Fruit fly (Drosophila melanogaster) whole organism, prepupa: ENCODE results near the gene aru.

Experiments
- CG10669 ChIP-seq: fragments of 200-800 bp; sonication (Bioruptor generic); optimal IDR thresholded peaks from 3 replicates; lab custom pipeline; 2018; ENCODE audit warnings: missing biosample characterization, mild to moderate bottlenecking, missing genetic modification characterization, moderate library complexity
- CG11294 ChIP-seq: fragments of 200-800 bp; sonication (Bioruptor generic); IDR thresholded peaks from 2 replicates; pipeline ENCODE4 v1.3.6; 2022; ENCODE audit warnings: missing biosample characterization, missing genetic modification characterization
- CG11902 ChIP-seq: fragments of 200-800 bp; sonication (Bioruptor generic); optimal IDR thresholded peaks from 3 replicates; lab custom pipeline; 2016; ENCODE audit warnings: missing biosample characterization, missing genetic modification characterization
- CG31627 ChIP-seq: fragments of 200-800 bp; sonication (Bioruptor generic); optimal IDR thresholded peaks from 3 replicates; lab custom pipeline; 2016; ENCODE audit warnings: missing biosample characterization, missing genetic modification characterization
- CG34406 ChIP-seq: fragments of 200-800 bp; sonication (Bioruptor generic); optimal IDR thresholded peaks from 3 replicates; lab custom pipeline; 2016; ENCODE audit warnings: missing biosample characterization, missing genetic modification characterization
- CG6163 ChIP-seq: fragments of 200-800 bp; sonication (Bioruptor generic); IDR thresholded peaks from 3 replicates; pipeline ENCODE4 v1.3.6; 2022; ENCODE audit warnings: missing biosample characterization, missing genetic modification characterization
- CG6854 ChIP-seq: fragments of 200-800 bp; sonication (Bioruptor generic); optimal IDR thresholded peaks from 2 replicates; lab custom pipeline; 2017; ENCODE audit warnings: missing biosample characterization, mild to moderate bottlenecking, missing genetic modification characterization
- CG8319 ChIP-seq: fragments of 200-800 bp; sonication (Bioruptor generic); optimal IDR thresholded peaks from 3 replicates; lab custom pipeline; 2016; ENCODE audit warnings: missing biosample characterization, missing genetic modification characterization
- CG8632 ChIP-seq: fragments of 200-800 bp; sonication (Bioruptor generic); optimal IDR thresholded peaks from 3 replicates; lab custom pipeline; 2016; ENCODE audit warnings: missing biosample characterization, missing genetic modification characterization
- Eip78C ChIP-seq: fragments of 200-800 bp; sonication (Bioruptor generic); peaks from one replicate; lab custom pipeline; 2016; ENCODE audit warnings: missing biosample characterization, missing genetic modification characterization
- Ets21C ChIP-seq: fragments of 200-800 bp; sonication (Bioruptor generic); optimal IDR thresholded peaks from 3 replicates; lab custom pipeline; 2016; ENCODE audit warnings: missing biosample characterization, missing genetic modification characterization
- Gug ChIP-seq: fragments of 200-800 bp; sonication (Bioruptor generic); IDR thresholded peaks from 2 replicates; pipeline ENCODE4 v1.3.6; 2022; ENCODE audit warnings: missing biosample characterization, missing genetic modification characterization
- Hr38 ChIP-seq: sonication (Bioruptor generic); optimal IDR thresholded peaks from 2 replicates; lab custom pipeline; 2016; ENCODE audit warnings: missing biosample characterization, missing genetic modification characterization
- Hr39 ChIP-seq: fragments of 200-800 bp; sonication (Bioruptor generic); optimal IDR thresholded peaks from 2 replicates; lab custom pipeline; 2016; ENCODE audit warnings: missing biosample characterization, missing genetic modification characterization
- Hr4 ChIP-seq: fragments of 200-800 bp; sonication (Bioruptor generic); optimal IDR thresholded peaks from 3 replicates; lab custom pipeline; 2016; ENCODE audit warnings: missing biosample characterization, missing genetic modification characterization
- Met ChIP-seq: fragments of 200-800 bp; sonication (Bioruptor generic); optimal IDR thresholded peaks from 3 replicates; lab custom pipeline; 2016; ENCODE audit warnings: missing biosample characterization, missing genetic modification characterization
- OdsH ChIP-seq: fragments of 200-800 bp; sonication (Bioruptor generic); optimal IDR thresholded peaks from 3 replicates; lab custom pipeline; 2016; ENCODE audit warnings: missing biosample characterization, missing genetic modification characterization
- Smox ChIP-seq: fragments of 200-800 bp; sonication (Bioruptor generic); optimal IDR thresholded peaks from 3 replicates; lab custom pipeline; 2016; ENCODE audit warnings: missing biosample characterization, missing genetic modification characterization
- Sox102F ChIP-seq: fragments of 200-800 bp; sonication (Bioruptor generic); optimal IDR thresholded peaks from 2 replicates; lab custom pipeline; 2016; ENCODE audit warnings: missing biosample characterization, mild to moderate bottlenecking, missing genetic modification characterization
- achi ChIP-seq: fragments of 200-800 bp; sonication (Bioruptor generic); optimal IDR thresholded peaks from 3 replicates; lab custom pipeline; 2016; ENCODE audit warnings: missing biosample characterization, missing genetic modification characterization
- acj6 ChIP-seq: fragments of 200-800 bp; sonication (Bioruptor generic); optimal IDR thresholded peaks from 3 replicates; lab custom pipeline; 2016; ENCODE audit warnings: missing biosample characterization, missing genetic modification characterization
- cyc ChIP-seq: fragments of 200-800 bp; sonication (Bioruptor generic); optimal IDR thresholded peaks from 3 replicates; lab custom pipeline; 2016; ENCODE audit warnings: missing biosample characterization, missing genetic modification characterization
- eg ChIP-seq: fragments of 200-800 bp; sonication (Bioruptor generic); IDR thresholded peaks from 3 replicates; pipeline ENCODE4 v1.3.6; 2022; ENCODE audit warnings: missing biosample characterization, missing genetic modification characterization
- esn ChIP-seq: fragments of 200-800 bp; sonication (Bioruptor generic); optimal IDR thresholded peaks from 2 replicates; lab custom pipeline; 2016; ENCODE audit warnings: missing biosample characterization, mild to moderate bottlenecking, missing genetic modification characterization, moderate library complexity
- fd59A ChIP-seq: fragments of 200-800 bp; sonication (Bioruptor generic); optimal IDR thresholded peaks from 2 replicates; lab custom pipeline; 2017; ENCODE audit warnings: missing biosample characterization, mild to moderate bottlenecking, missing genetic modification characterization, missing genetic modification reagents
- fd85E ChIP-seq: fragments of 200-800 bp; sonication (Bioruptor generic); optimal IDR thresholded peaks from 3 replicates; lab custom pipeline; 2016; ENCODE audit warnings: missing biosample characterization, missing genetic modification characterization
- lz ChIP-seq: fragments of 200-800 bp; sonication (Bioruptor generic); optimal IDR thresholded peaks from 3 replicates; lab custom pipeline; 2016; ENCODE audit warnings: missing biosample characterization, missing genetic modification characterization
- pdm3 ChIP-seq: fragments of 200-800 bp; sonication (Bioruptor generic); optimal IDR thresholded peaks from 3 replicates; lab custom pipeline; 2016; ENCODE audit warnings: missing biosample characterization, missing genetic modification characterization
- salr ChIP-seq, 2 experiments: fragments of 200-800 bp; sonication (Bioruptor generic); optimal IDR thresholded peaks; 3 replicates each; lab custom pipeline; 2016 to 2018; ENCODE audit warnings: missing biosample characterization in 2 of 2, missing genetic modification characterization in 2 of 2, mild to moderate bottlenecking in 1 of 2
- svp ChIP-seq: fragments of 200-800 bp; sonication (Bioruptor generic); peaks from one replicate; lab custom pipeline; 2016; ENCODE audit warnings: missing biosample characterization, missing genetic modification characterization
- topi ChIP-seq: fragments of 200-800 bp; sonication (Bioruptor generic); optimal IDR thresholded peaks from 3 replicates; lab custom pipeline; 2016; ENCODE audit warnings: missing biosample characterization, missing genetic modification characterization
- vri ChIP-seq: fragments of 200-800 bp; sonication (Bioruptor generic); optimal IDR thresholded peaks from 3 replicates; lab custom pipeline; 2016; ENCODE audit warnings: missing biosample characterization, mild to moderate bottlenecking, missing genetic modification characterization

Gene aru

DNA sequence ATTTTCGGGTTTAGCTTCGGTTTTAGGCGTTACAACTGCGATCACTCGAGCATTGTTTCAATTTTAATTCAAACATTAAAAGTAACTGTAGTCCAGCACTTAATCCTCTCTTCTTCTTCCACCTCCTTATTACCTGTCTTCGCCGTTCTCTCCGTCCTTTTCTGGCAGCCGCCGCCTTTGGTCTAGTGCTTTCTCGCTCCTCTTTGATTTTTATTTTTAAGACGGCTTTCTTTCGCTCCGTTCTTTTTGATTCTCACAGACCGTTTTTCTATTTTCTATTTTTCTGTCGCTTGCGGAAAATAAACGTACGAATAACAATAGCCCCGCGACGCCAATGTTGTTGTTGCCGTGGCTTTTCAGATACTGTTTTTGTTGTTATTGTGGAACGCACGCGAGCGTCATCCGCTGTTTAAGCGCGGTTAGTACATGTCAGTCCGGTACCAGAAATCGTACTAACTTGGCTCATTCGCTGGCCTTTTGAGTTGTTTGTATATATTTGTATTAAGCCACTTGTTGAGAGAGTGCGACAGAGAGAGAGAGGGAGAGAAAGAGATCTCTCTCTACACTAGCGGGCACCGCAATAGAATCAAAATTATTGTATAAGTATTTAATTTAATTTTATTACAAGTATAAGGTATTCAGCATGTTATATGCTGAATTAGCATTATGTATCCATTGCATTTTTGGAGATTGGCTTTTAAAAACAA lies at the start of gene aru (continued):
- TF ChIP-seq CG8319 = no peak
- peak; percentile 28 for TF ChIP-seq vri (GFP tag; lab: Kevin White, UChicago)
- peak; percentile 23 for TF ChIP-seq topi (GFP tag; lab: Kevin White, UChicago)
- TF ChIP-seq Ets21C (GFP tag; lab: Kevin White, UChicago) = no peak
- TF ChIP-seq CG6854 (GFP tag; lab: Kevin White, UChicago) = no peak
- TF ChIP-seq CG8632 (GFP tag; lab: Kevin White, UChicago) = peak; percentile 3
- no peak for TF ChIP-seq CG31627
- no peak for TF ChIP-seq CG11902 (GFP tag; lab: Kevin White, UChicago)
- TF ChIP-seq CG10669 (GFP tag; lab: Kevin White, UChicago) = peak; percentile 29
- TF ChIP-seq, all 60 proteins: peak for 34

DNA sequence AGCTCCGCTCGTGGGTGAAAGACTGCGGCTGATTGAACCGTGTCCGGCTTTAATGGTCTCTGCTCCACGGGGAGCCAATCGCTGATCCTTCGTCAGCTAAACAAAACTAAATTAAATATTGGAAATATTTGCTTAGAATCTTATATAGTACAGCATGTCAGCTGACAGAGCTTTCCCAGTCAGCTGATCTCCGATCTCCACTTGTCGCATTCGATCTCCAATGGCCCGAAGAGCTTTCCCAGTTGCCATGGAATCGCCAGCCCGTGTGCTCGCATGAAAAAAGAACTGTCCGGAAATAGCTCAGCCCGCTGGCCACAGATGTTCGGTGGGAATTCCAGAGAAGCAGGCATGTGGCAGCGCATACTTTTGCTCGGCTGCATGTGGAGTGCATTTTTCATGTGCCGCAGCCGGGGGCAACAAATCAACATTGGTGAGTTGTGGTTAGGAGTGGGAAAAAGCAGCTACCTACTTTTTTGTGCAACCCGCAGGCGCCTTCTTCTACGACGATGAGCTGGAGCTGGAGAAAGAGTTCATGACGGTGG lies 45.8 kb upstream of the aru start, which contains the start of gene GluRIIC:
Gene GluRIIC, plus strand, starts transcription at position 237 of the 542 bp plus-strand sequence.
- TF ChIP-seq Gug (GFP tag; lab: Robert Waterston, UW) (no peak), Ets21C (GFP tag; lab: Kevin White, UChicago) (no peak), pdm3 (GFP tag; lab: Kevin White, UChicago) (no peak), esn (no peak)

DNA sequence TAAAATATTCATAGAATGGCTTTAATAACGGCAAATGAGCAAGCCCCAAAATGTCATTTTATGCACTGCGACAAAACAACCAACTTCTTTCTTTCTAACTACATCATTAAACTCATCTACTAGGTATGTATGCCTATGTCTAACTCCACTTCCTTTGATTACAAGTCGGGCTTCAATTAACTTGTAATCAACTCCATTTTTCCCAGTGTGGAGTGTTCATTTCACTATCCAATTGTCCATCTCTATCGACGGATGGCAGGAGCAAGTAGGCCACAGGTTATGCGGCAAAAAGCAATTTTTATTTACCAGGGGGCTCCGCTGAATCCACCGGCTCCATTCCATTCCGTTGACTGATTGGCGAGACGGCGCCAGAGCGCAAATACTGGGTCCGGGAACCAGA lies 35.6 kb upstream of the aru start:
- TF ChIP-seq fd85E (GFP tag; lab: Kevin White, UChicago) (no peak), Smox (no peak), achi (no peak), Hr38 (GFP tag; lab: Kevin White, UChicago) (no peak)
- TF ChIP-seq, all 60 proteins: peak for 0

DNA sequence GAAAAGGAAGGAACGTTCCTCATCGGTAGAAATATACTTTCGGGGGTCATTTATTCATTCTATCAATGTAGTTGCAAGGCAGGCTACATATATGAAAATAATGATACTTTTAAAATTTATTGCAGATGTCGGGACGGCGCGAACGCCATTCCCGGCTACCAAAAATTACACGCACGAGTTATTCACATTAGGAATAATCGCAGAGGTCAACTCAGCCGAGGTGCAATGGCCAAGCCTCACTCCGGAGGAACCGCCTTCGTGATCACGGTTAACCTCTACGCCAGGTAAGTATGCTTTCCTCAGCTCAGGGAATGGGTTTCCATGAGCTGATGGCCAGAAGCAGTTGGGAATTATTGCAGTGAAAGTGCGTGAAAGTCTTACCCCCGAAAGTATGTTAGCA lies 33.2 kb upstream of the aru start:
- peak; percentile 20 for TF ChIP-seq CG31627
- TF ChIP-seq svp (GFP tag; lab: Kevin White, UChicago) = peak; percentile 94
- TF ChIP-seq topi (GFP tag; lab: Kevin White, UChicago) = peak; percentile 9
- TF ChIP-seq esn = peak; percentile 36
- peak; percentile 15 for TF ChIP-seq lz (GFP tag; lab: Kevin White, UChicago)
- peak; percentile 3 for TF ChIP-seq cyc (GFP tag; lab: Kevin White, UChicago)
- TF ChIP-seq CG6163 (GFP tag; lab: Robert Waterston, UW) = peak; percentile 8; the same call in 1 of the 3 replicates
- peak; percentile 22 for TF ChIP-seq Eip78C (GFP tag; lab: Kevin White, UChicago)
- peak; percentile 6 for TF ChIP-seq Met (GFP tag; lab: Kevin White, UChicago)

DNA sequence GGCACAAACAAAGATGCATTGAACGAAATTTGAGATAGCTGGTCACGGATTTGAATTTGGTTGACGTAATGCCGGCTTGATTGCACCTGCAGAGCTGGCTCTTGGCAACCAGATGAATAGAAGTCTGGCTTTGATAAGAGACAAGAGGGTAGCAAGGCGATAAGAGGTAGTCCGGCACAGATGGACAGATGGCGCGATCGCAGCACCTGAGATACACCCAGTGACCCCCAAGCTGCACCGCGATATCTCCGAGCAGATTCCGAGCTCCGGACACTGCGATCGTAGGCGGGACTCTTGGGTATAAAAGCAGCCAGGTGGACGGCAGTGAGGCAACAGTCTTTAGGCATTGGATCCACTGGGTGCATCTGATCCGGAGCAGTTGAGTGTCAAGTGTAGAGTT lies 30.2 kb upstream of the aru start, which contains the start of gene Lsp1beta:
Gene Lsp1beta, plus strand, starts transcription at position 185 of the 400 bp plus-strand sequence.
- TF ChIP-seq salr (GFP tag; optimal IDR thresholded peaks at IDR 0.05; lab: Kevin White, UChicago) (no peak), svp (GFP tag; lab: Kevin White, UChicago) (peak; percentile 97), Gug (GFP tag; lab: Robert Waterston, UW) (no peak), topi (GFP tag; lab: Kevin White, UChicago) (no peak), fd59A (GFP tag; lab: Kevin White, UChicago) (no peak), Smox (no peak), CG34406 (GFP tag; lab: Kevin White, UChicago) (no peak), vri (GFP tag; lab: Kevin White, UChicago) (peak; percentile 16)

DNA sequence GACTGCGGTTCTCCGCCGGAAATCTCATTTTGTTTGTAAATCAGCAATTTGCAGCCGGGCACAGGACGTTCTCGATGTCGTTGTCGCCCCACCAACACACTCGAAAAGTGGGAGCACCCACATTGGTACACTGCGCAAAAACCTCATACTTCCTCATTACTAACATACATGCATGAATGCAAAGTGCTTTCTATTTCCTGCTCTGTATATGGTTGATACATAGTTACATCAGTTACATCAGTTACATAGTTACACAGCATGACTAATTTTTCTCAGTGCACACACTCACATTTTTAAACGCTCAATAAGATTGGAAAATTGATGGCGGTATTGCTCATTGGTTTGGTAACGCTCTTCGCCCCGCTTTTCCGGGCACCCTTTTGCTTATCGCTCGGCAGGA lies 29.0 kb upstream of the aru start:
- TF ChIP-seq Hr4 (GFP tag; lab: Kevin White, UChicago) (no peak), svp (GFP tag; lab: Kevin White, UChicago) (peak; percentile 24)

DNA sequence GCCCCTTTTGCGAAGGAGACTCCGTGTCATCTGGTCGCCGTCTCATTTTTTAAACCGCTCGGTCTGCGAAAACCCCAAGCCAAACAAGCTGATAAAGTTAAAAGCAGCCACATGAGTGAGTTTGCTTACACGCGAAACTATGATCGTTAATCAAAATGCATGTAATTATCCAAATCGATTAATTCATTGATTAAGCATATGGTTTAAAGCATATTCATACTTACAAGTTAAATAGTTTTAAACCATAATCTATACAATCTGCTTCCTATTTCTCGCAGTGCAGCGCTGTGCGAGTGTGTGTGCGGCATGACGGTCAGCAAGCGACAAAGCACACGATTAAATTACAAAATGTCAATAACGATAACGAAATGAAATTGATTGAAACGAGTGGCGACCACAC lies 27.3 kb upstream of the aru start:
- TF ChIP-seq OdsH (GFP tag; lab: Kevin White, UChicago) = peak; percentile 26
- 0 out of 3 replicates have a peak, but pooled peaks have one; percentile 23 for TF ChIP-seq eg (GFP tag; lab: Robert Waterston, UW)
- peak; percentile 56 for TF ChIP-seq esn
- TF ChIP-seq acj6 (GFP tag; lab: Kevin White, UChicago) = no peak
- no peak for TF ChIP-seq vri (GFP tag; lab: Kevin White, UChicago)
- peak; percentile 73 for TF ChIP-seq svp (GFP tag; lab: Kevin White, UChicago)
- peak; percentile 21 for TF ChIP-seq Hr39 (GFP tag; lab: Kevin White, UChicago)
- peak; percentile 4 for TF ChIP-seq lz (GFP tag; lab: Kevin White, UChicago)
- TF ChIP-seq Sox102F (GFP tag; lab: Kevin White, UChicago) = peak; percentile 12
- peak; percentile 34 for TF ChIP-seq pdm3 (GFP tag; lab: Kevin White, UChicago)
- peak; percentile 22 for TF ChIP-seq CG31627
- peak; percentile 34 for TF ChIP-seq Met (GFP tag; lab: Kevin White, UChicago)
- no peak for TF ChIP-seq CG11294 (GFP tag; lab: Robert Waterston, UW)
- TF ChIP-seq, all 60 proteins: peak for 10
